Fruit fly (Drosophila melanogaster) whole organism, embryonic: Measurements from ENCODE around the gene ND-SGDH.

Experiments used
- B-H2 ChIP-seq: fragments of 200-800 bp; sonication (Bioruptor generic); optimal IDR thresholded peaks from 2 replicates; lab custom pipeline; 2018; ENCODE audit warnings: missing biosample characterization, mild to moderate bottlenecking, missing genetic modification characterization
- CG11398 ChIP-seq: fragments of 200-800 bp; sonication (Bioruptor generic); optimal IDR thresholded peaks from 2 replicates; lab custom pipeline; 2016; ENCODE audit warnings: missing biosample characterization, missing genetic modification characterization
- CG11696 ChIP-seq: fragments of 200-800 bp; sonication (Bioruptor generic); IDR thresholded peaks from 2 replicates; pipeline ENCODE4 v1.3.6; 2022; ENCODE audit warnings: missing biosample characterization, missing genetic modification characterization
- CG11723 ChIP-seq: fragments of 200-800 bp; sonication (Bioruptor generic); optimal IDR thresholded peaks from 2 replicates; lab custom pipeline; 2017; ENCODE audit warnings: missing biosample characterization, mild to moderate bottlenecking, missing genetic modification characterization
- CG13287 ChIP-seq: fragments of 200-800 bp; sonication (Bioruptor generic); IDR thresholded peaks from 2 replicates; pipeline ENCODE4 v1.3.6; 2022; ENCODE audit warnings: missing biosample characterization, missing genetic modification characterization; ENCODE audit not compliant: partially characterized antibody
- CG13624 ChIP-seq: fragments of 200-800 bp; sonication (Bioruptor generic); optimal IDR thresholded peaks from 2 replicates; lab custom pipeline; 2016; ENCODE audit warnings: missing biosample characterization, missing genetic modification characterization
- CG15011 ChIP-seq: fragments of 200-800 bp; sonication (Bioruptor generic); optimal IDR thresholded peaks from 3 replicates; lab custom pipeline; 2018; ENCODE audit warnings: missing biosample characterization, mild to moderate bottlenecking, missing genetic modification characterization
- CG2202 ChIP-seq: fragments of 200-800 bp; sonication (Bioruptor generic); optimal IDR thresholded peaks from 2 replicates; lab custom pipeline; 2018; ENCODE audit warnings: missing biosample characterization, mild to moderate bottlenecking, missing genetic modification characterization
- CG2889 ChIP-seq: fragments of 200-800 bp; sonication (Bioruptor generic); IDR thresholded peaks from 3 replicates; pipeline ENCODE4 v1.3.6; 2022; ENCODE audit warnings: missing biosample characterization, missing genetic modification characterization
- CG31365 ChIP-seq: fragments of 200-800 bp; sonication (Bioruptor generic); optimal IDR thresholded peaks from 2 replicates; lab custom pipeline; 2018; ENCODE audit warnings: missing biosample characterization, mild to moderate bottlenecking, missing genetic modification characterization
- CG32772 ChIP-seq: fragments of 200-800 bp; sonication (Bioruptor generic); IDR thresholded peaks from 2 replicates; pipeline ENCODE4 v1.3.6; 2022; ENCODE audit warnings: missing biosample characterization, missing genetic modification characterization
- CG3726 ChIP-seq: fragments of 200-800 bp; sonication (Bioruptor generic); IDR thresholded peaks from 3 replicates; pipeline ENCODE4, ENCODE4 v1.3.6; 2022; ENCODE audit warnings: missing biosample characterization, missing genetic modification characterization
- CG4707 ChIP-seq: fragments of 200-800 bp; sonication (Bioruptor generic); optimal IDR thresholded peaks from 2 replicates; lab custom pipeline; 2018; ENCODE audit warnings: missing biosample characterization, mild to moderate bottlenecking, missing genetic modification characterization, moderate library complexity
- CG7987 ChIP-seq: fragments of 200-800 bp; sonication (Bioruptor generic); optimal IDR thresholded peaks from 2 replicates; lab custom pipeline; 2018; ENCODE audit warnings: missing biosample characterization, mild to moderate bottlenecking, missing genetic modification characterization, moderate library complexity
- CG8089 ChIP-seq: fragments of 200-800 bp; sonication (Bioruptor generic); optimal IDR thresholded peaks from 3 replicates; lab custom pipeline; 2016; ENCODE audit warnings: missing biosample characterization, missing genetic modification characterization
- Dbx ChIP-seq: fragments of 200-800 bp; sonication (Bioruptor generic); IDR thresholded peaks from 3 replicates; pipeline ENCODE4 v1.3.6; 2022; ENCODE audit warnings: missing biosample characterization, missing genetic modification characterization
- Deaf1 ChIP-seq: fragments of 200-800 bp; optimal IDR thresholded peaks from 3 replicates; lab custom pipeline; 2019; ENCODE audit warnings: missing biosample characterization, mild to moderate bottlenecking, missing genetic modification characterization, moderate library complexity
- E2f2 ChIP-seq: fragments of 200-800 bp; sonication (Bioruptor generic); IDR thresholded peaks from 2 replicates; pipeline ENCODE4 v1.3.6; 2022; ENCODE audit warnings: missing biosample characterization, missing genetic modification characterization
- Elba2 ChIP-seq: fragments of 200-800 bp; sonication (Bioruptor generic); optimal IDR thresholded peaks from 3 replicates; lab custom pipeline; 2016; ENCODE audit warnings: missing biosample characterization, missing genetic modification characterization
- GATAe ChIP-seq: fragments of 200-800 bp; sonication (Bioruptor generic); conservative IDR thresholded peaks from 2 replicates; pipeline ENCODE4 v1.3.6; 2022; ENCODE audit warnings: missing biosample characterization, missing genetic modification characterization
- HLH3B ChIP-seq: fragments of 200-800 bp; sonication (Bioruptor generic); IDR thresholded peaks from 2 replicates; pipeline ENCODE4 v1.3.6; 2022; ENCODE audit warnings: missing biosample characterization, missing genetic modification characterization
- Hand ChIP-seq: fragments of 200-800 bp; sonication (Bioruptor generic); optimal IDR thresholded peaks from 2 replicates; lab custom pipeline; 2017; ENCODE audit warnings: mild to moderate bottlenecking, missing biosample characterization, missing genetic modification reagents, missing genetic modification characterization
- Lhr ChIP-seq: fragments of 200-800 bp; sonication (Bioruptor generic); optimal IDR thresholded peaks from 3 replicates; lab custom pipeline; 2017; ENCODE audit warnings: mild to moderate bottlenecking, missing biosample characterization, missing genetic modification reagents, missing genetic modification characterization
- NC2β ChIP-seq: fragments of 200-800 bp; sonication (Bioruptor generic); optimal IDR thresholded peaks from 2 replicates; lab custom pipeline; 2016; ENCODE audit warnings: missing biosample characterization, missing genetic modification characterization
- Pdp1 ChIP-seq, 2 experiments: fragments of 200-800 bp; sonication (Bioruptor generic); optimal IDR thresholded peaks; 3 replicates each; lab custom pipeline; 2016; ENCODE audit warnings: missing biosample characterization in 2 of 2, missing genetic modification characterization in 2 of 2, mild to moderate bottlenecking in 1 of 2, moderate library complexity in 1 of 2
- Scr ChIP-seq: fragments of 200-800 bp; sonication (Bioruptor generic); IDR thresholded peaks from 2 replicates; pipeline ENCODE4 v1.3.6; 2022; ENCODE audit warnings: missing biosample characterization, missing genetic modification characterization; ENCODE audit not compliant: partially characterized antibody
- Sry-β ChIP-seq: fragments of 200-800 bp; sonication (Bioruptor generic); optimal IDR thresholded peaks from 2 replicates; lab custom pipeline; 2018; ENCODE audit warnings: missing biosample characterization, mild to moderate bottlenecking, missing genetic modification characterization, moderate library complexity
- Tbp ChIP-seq: fragments of >200 bp; optimal IDR thresholded peaks from 2 replicates; lab custom pipeline; 2018; ENCODE audit warnings: missing biosample characterization, missing genetic modification characterization
- Vsx1 ChIP-seq: fragments of 200-800 bp; sonication (Bioruptor generic); optimal IDR thresholded peaks from 2 replicates; lab custom pipeline; 2017; ENCODE audit warnings: missing biosample characterization, mild to moderate bottlenecking, missing genetic modification characterization, missing genetic modification reagents
- croc ChIP-seq: fragments of 200-800 bp; sonication (Bioruptor generic); conservative IDR thresholded peaks from 3 replicates; pipeline ENCODE4 v1.3.6; 2022; ENCODE audit warnings: missing biosample characterization, missing genetic modification characterization
- crol ChIP-seq: fragments of 200-800 bp; sonication (Bioruptor generic); IDR thresholded peaks from 2 replicates; pipeline ENCODE4 v1.3.6; 2022; ENCODE audit warnings: missing biosample characterization, missing genetic modification characterization
- danr ChIP-seq: fragments of 200-800 bp; sonication (Bioruptor generic); IDR thresholded peaks from 2 replicates; pipeline ENCODE4 v1.3.6; 2022; ENCODE audit warnings: missing biosample characterization, missing genetic modification characterization
- dimm ChIP-seq: fragments of 200-800 bp; sonication (Bioruptor generic); IDR thresholded peaks from 2 replicates; pipeline ENCODE4 v1.3.6; 2022; ENCODE audit warnings: missing biosample characterization, missing genetic modification characterization
- dmrt11E ChIP-seq: fragments of 200-800 bp; sonication (Bioruptor generic); optimal IDR thresholded peaks from 3 replicates; lab custom pipeline; 2018; ENCODE audit warnings: missing biosample characterization, mild to moderate bottlenecking, missing genetic modification characterization, moderate library complexity
- fd102C ChIP-seq: fragments of 200-800 bp; sonication (Bioruptor generic); optimal IDR thresholded peaks from 2 replicates; lab custom pipeline; 2018; ENCODE audit warnings: missing biosample characterization, mild to moderate bottlenecking, missing genetic modification characterization, moderate library complexity
- fru ChIP-seq: fragments of >200 bp; optimal IDR thresholded peaks from 2 replicates; lab custom pipeline; 2017
- gsb ChIP-seq: fragments of 200-800 bp; sonication (Bioruptor generic); IDR thresholded peaks from 2 replicates; pipeline ENCODE4 v1.3.6; 2022; ENCODE audit warnings: missing biosample characterization, missing genetic modification characterization
- insv ChIP-seq, 2 experiments: fragments of 200-800 bp; sonication (Bioruptor generic); optimal IDR thresholded peaks; 3 replicates each; lab custom pipeline; 2016 to 2018; ENCODE audit warnings: missing biosample characterization in 2 of 2, missing genetic modification characterization in 2 of 2
- klu ChIP-seq: fragments of 200-800 bp; sonication (Bioruptor generic); IDR thresholded peaks from 2 replicates; pipeline ENCODE4 v1.3.6; 2022; ENCODE audit warnings: missing biosample characterization, missing genetic modification characterization
- nerfin-1 ChIP-seq: fragments of 200-800 bp; sonication (Bioruptor generic); optimal IDR thresholded peaks from 3 replicates; lab custom pipeline; 2019; ENCODE audit warnings: missing biosample characterization, mild to moderate bottlenecking, missing genetic modification characterization, moderate library complexity
- pb ChIP-seq: fragments of 200-800 bp; sonication (Bioruptor generic); optimal IDR thresholded peaks from 3 replicates; lab custom pipeline; 2016; ENCODE audit warnings: missing biosample characterization, missing genetic modification characterization
- rib ChIP-seq: fragments of 200-800 bp; sonication (Bioruptor generic); IDR thresholded peaks from 2 replicates; pipeline ENCODE4 v1.3.6; 2022; ENCODE audit warnings: missing biosample characterization, missing genetic modification characterization
- run ChIP-seq: fragments of 200-800 bp; sonication (Bioruptor generic); optimal IDR thresholded peaks from 3 replicates; lab custom pipeline; 2018; ENCODE audit warnings: missing biosample characterization, mild to moderate bottlenecking, missing genetic modification characterization
- scrt ChIP-seq: fragments of 200-800 bp; sonication (Bioruptor generic); optimal IDR thresholded peaks from 2 replicates; lab custom pipeline; 2018; ENCODE audit warnings: missing biosample characterization, mild to moderate bottlenecking, missing genetic modification characterization, moderate library complexity
- slp2 ChIP-seq: fragments of 200-800 bp; sonication (Bioruptor generic); optimal IDR thresholded peaks from 2 replicates; lab custom pipeline; 2016; ENCODE audit warnings: missing biosample characterization, missing genetic modification characterization
- sqz ChIP-seq: fragments of 200-800 bp; sonication (Bioruptor generic); optimal IDR thresholded peaks from 3 replicates; lab custom pipeline; 2018; ENCODE audit warnings: missing biosample characterization, mild to moderate bottlenecking, missing genetic modification characterization
- tap ChIP-seq: fragments of 200-800 bp; optimal IDR thresholded peaks from 3 replicates; lab custom pipeline; 2019; ENCODE audit warnings: missing biosample characterization, mild to moderate bottlenecking, missing genetic modification characterization, moderate library complexity
- vfl ChIP-seq: fragments of 200-800 bp; sonication (Bioruptor generic); optimal IDR thresholded peaks from 2 replicates; lab custom pipeline; 2016; ENCODE audit warnings: missing biosample characterization, missing genetic modification characterization
- wdn ChIP-seq: fragments of 200-800 bp; sonication (Bioruptor generic); IDR thresholded peaks from 2 replicates; pipeline ENCODE4 v1.3.6; 2022; ENCODE audit warnings: missing biosample characterization, missing genetic modification characterization
- z ChIP-seq: fragments of 200-800 bp; sonication (Bioruptor generic); IDR thresholded peaks from 3 replicates; pipeline ENCODE4 v1.3.6; 2022; ENCODE audit warnings: missing biosample characterization, missing genetic modification characterization
- zfh2 ChIP-seq: fragments of 200-800 bp; sonication (Bioruptor generic); optimal IDR thresholded peaks from 2 replicates; lab custom pipeline; 2016; ENCODE audit warnings: missing biosample characterization, missing genetic modification characterization

Gene ND-SGDH

dm6 chr3L:12131918-12132317, 6.5 kb downstream of the ND-SGDH start, which contains the start of gene DEF8 (continued):
- TF ChIP-seq CG8089 (GFP tag; lab: Kevin White, UChicago) (peak; percentile 25), CG2202 (tag; lab: Kevin White, UChicago) (peak; percentile 75), CG13287 (GFP tag; lab: Robert Waterston, UW) (peak; percentile 38; the same call in 1 of the 2 replicates), z (no peak), CG32772 (GFP tag; lab: Robert Waterston, UW) (peak; percentile 87), dimm (GFP tag; lab: Robert Waterston, UW) (peak; percentile 49; the same call in 1 of the 2 replicates), CG4707 (GFP tag; lab: Kevin White, UChicago) (peak; percentile 63), scrt (GFP tag; lab: Kevin White, UChicago) (peak; percentile 83), GATAe (no peak), CG11398 (no peak), Vsx1 (GFP tag; lab: Kevin White, UChicago) (no peak), Lhr (peak; percentile 64), CG31365 (tag; lab: Kevin White, UChicago) (no peak), crol (GFP tag; lab: Robert Waterston, UW) (no peak), Sry-β (GFP tag; lab: Kevin White, UChicago) (peak; percentile 42), CG13624 (GFP tag; lab: Kevin White, UChicago) (peak; percentile 33), Deaf1 (tag; lab: Kevin White, UChicago) (peak; percentile 71), Pdp1 (GFP tag; optimal IDR thresholded peaks at IDR 0.05; lab: Kevin White, UChicago) (peak in 1 of 2 experiments; percentile 20), danr (GFP tag; lab: Robert Waterston, UW) (peak; percentile 26; the same call in 1 of the 2 replicates), rib (GFP tag; lab: Robert Waterston, UW) (peak; percentile 41; the same call in 1 of the 2 replicates), wdn (GFP tag; lab: Robert Waterston, UW) (peak; percentile 62), zfh2 (GFP tag; lab: Kevin White, UChicago) (peak; percentile 2), CG15011 (GFP tag; lab: Kevin White, UChicago) (no peak), klu (GFP tag; lab: Robert Waterston, UW) (peak; percentile 29; the same call in 1 of the 2 replicates), CG7987 (peak; percentile 72), HLH3B (GFP tag; lab: Robert Waterston, UW) (peak; percentile 94), CG11723 (GFP tag; lab: Kevin White, UChicago) (peak; percentile 68), run (tag; lab: Kevin White, UChicago) (peak; percentile 67), Hand (GFP tag; lab: Kevin White, UChicago) (peak; percentile 55), vfl (GFP tag; lab: Kevin White, UChicago) (no peak), tap (tag; lab: Kevin White, UChicago) (peak; percentile 90), Dbx (GFP tag; lab: Robert Waterston, UW) (peak; percentile 80; the same call in 2 of the 3 replicates), pb (no peak), slp2 (GFP tag; lab: Kevin White, UChicago) (no peak), fd102C (GFP tag; lab: Kevin White, UChicago) (no peak), sqz (peak; percentile 85), gsb (GFP tag; lab: Robert Waterston, UW) (peak; percentile 60), CG11696 (peak; percentile 72), nerfin-1 (tag; lab: Kevin White, UChicago) (peak; percentile 88), E2f2 (GFP tag; lab: Robert Waterston, UW) (peak; percentile 71), croc (GFP tag; lab: Robert Waterston, UW) (peak; percentile 69), CG3726 (GFP tag; lab: Robert Waterston, UW) (peak; percentile 49; the same call in 1 of the 3 replicates), Scr (GFP tag; lab: Robert Waterston, UW) (peak; percentile 42), fru (lab: Kevin White, UChicago) (no peak), CG2889 (peak; percentile 68; the same call in 1 of the 3 replicates), insv (GFP tag; optimal IDR thresholded peaks at IDR 0.05; lab: Kevin White, UChicago) (peak in 1 of 2 experiments; percentile 54), Elba2 (GFP tag; lab: Kevin White, UChicago) (no peak), NC2β (peak; percentile 36), Tbp (no peak), B-H2 (no peak), dmrt11E (tag; lab: Kevin White, UChicago) (peak; percentile 91)
